Fruit fly (Drosophila melanogaster) whole organism: Measurements from ENCODE around the gene Ppt1.

Experiments
- CG8478 ChIP-seq: fragments of >200 bp; optimal IDR thresholded peaks from 2 replicates; lab custom pipeline; 2018; ENCODE audit warnings: inconsistent platforms
- Dll ChIP-seq: fragments of >200 bp; optimal IDR thresholded peaks from 2 replicates; lab custom pipeline; 2017
- usp ChIP-seq: fragments of >200 bp; optimal IDR thresholded peaks from 2 replicates; lab custom pipeline; 2017; ENCODE audit warnings: missing biosample characterization, missing genetic modification characterization, mixed read lengths

DNA sequence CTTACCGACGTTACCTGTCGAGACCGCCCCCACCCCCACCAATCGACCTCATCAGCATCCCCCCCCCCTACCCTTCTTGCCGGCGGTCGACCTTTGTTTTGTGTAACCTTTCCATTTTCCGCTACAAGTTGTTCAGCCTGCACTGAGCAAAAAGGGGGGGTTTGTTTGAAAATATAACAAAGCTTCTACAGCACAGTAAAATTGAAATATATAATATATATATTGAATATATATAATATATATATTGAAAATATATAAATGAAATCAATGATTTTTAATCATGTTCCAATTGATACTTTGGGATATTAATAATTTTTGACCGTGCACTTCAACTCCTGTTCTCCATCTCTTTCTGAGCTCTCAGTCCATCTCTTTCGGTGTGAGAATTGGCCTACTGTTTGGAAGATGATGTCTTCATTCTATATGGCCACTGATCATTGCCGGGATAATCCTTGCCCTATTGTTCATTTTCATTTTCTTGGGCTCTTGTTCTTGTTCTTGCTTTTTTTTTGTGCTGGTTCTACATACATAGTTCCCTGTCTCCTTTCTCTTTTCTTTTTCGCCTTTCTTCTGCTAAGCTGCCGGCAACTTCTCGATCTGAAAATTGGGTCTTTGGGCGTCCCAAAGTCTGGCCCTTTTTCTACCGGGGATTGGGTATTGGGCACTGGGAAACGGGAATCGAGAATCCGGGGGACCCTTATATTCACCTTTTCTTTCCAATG is 24.3 kb downstream of the Ppt1 start:
- no peak for TF ChIP-seq Dll
- TF ChIP-seq usp = no peak
- no peak for TF ChIP-seq CG8478 (lab: Kevin White, UChicago)
